Worm (Caenorhabditis elegans) whole organism, L3 larva: ENCODE data around the gene F55C10.4.
"Not testable (repeated sequence)": the region's sequence is repeated elsewhere in the genome, so short reads cannot be mapped to it uniquely, and the experiment has no call there.

ENCODE experiments used
- R02D3.7 ChIP-seq: fragments of 150-350 bp; optimal IDR thresholded peaks from 2 replicates; lab custom pipeline; 2014; ENCODE audit warnings: missing biosample characterization, missing genetic modification characterization
- ZK546.5 ChIP-seq: sonication (generic microtip); optimal IDR thresholded peaks from 2 replicates; lab custom pipeline; 2017; ENCODE audit warnings: missing biosample characterization, missing genetic modification characterization
- aly-2 ChIP-seq: fragments of 150-350 bp; optimal IDR thresholded peaks from 2 replicates; lab custom pipeline; 2014; ENCODE audit warnings: missing biosample characterization, missing genetic modification characterization
- ceh-16 ChIP-seq: sonication (generic microtip); optimal IDR thresholded peaks from 2 replicates; lab custom pipeline; 2017; ENCODE audit warnings: missing biosample characterization, missing genetic modification characterization
- ceh-28 ChIP-seq: fragments of 150-350 bp; optimal IDR thresholded peaks from 2 replicates; lab custom pipeline; 2014; ENCODE audit warnings: missing biosample characterization, missing genetic modification reagents, missing genetic modification characterization
- ceh-9 ChIP-seq: sonication (generic microtip); optimal IDR thresholded peaks from 2 replicates; lab custom pipeline; 2018; ENCODE audit warnings: missing biosample characterization, missing genetic modification characterization
- egl-27 ChIP-seq: sonication (generic microtip); optimal IDR thresholded peaks from 4 replicates; lab custom pipeline; 2017; ENCODE audit warnings: missing biosample characterization, missing genetic modification reagents, missing genetic modification characterization
- egl-5 ChIP-seq: fragments of 150-350 bp; optimal IDR thresholded peaks from 2 replicates; lab custom pipeline; 2017; ENCODE audit warnings: missing biosample characterization, missing genetic modification reagents, missing genetic modification characterization, inconsistent platforms
- elt-1 ChIP-seq: fragments of 150-350 bp; optimal IDR thresholded peaks from 2 replicates; lab custom pipeline; 2014; ENCODE audit warnings: missing biosample characterization, missing genetic modification characterization
- elt-2 ChIP-seq: sonication (generic microtip); optimal IDR thresholded peaks from 2 replicates; lab custom pipeline; 2016; ENCODE audit warnings: missing genetic modification reagents, mild to moderate bottlenecking, missing genetic modification characterization, missing compliant biosample characterization
- elt-3 ChIP-seq, 3 experiments: fragments of 150-350 bp in 1 of 3; sonication (generic microtip) in 2 of 3; optimal IDR thresholded peaks; 2 replicates in 2 of 3; 4 replicates in 1 of 3; lab custom pipeline; 2014 to 2017; ENCODE audit warnings: missing biosample characterization in 3 of 3, missing genetic modification characterization in 3 of 3
- eor-1 ChIP-seq, 2 experiments: fragments of 150-350 bp; optimal IDR thresholded peaks; 2 replicates each; lab custom pipeline; 2014 to 2018; ENCODE audit warnings: missing biosample characterization in 2 of 2, missing genetic modification characterization in 2 of 2
- fkh-2 ChIP-seq: fragments of 150-350 bp; optimal IDR thresholded peaks from 2 replicates; lab custom pipeline; 2014; ENCODE audit warnings: missing biosample characterization, missing genetic modification reagents, missing genetic modification characterization
- fos-1 ChIP-seq: fragments of 150-350 bp; optimal IDR thresholded peaks from 2 replicates; lab custom pipeline; 2014; ENCODE audit warnings: missing biosample characterization, missing genetic modification characterization
- hmg-11 ChIP-seq: sonication (generic microtip); optimal IDR thresholded peaks from 2 replicates; lab custom pipeline; 2016; ENCODE audit warnings: missing genetic modification characterization, missing compliant biosample characterization
- jun-1 ChIP-seq: fragments of 150-350 bp; optimal IDR thresholded peaks from 2 replicates; lab custom pipeline; 2014; ENCODE audit warnings: missing biosample characterization, missing genetic modification reagents, missing genetic modification characterization
- lin-15B ChIP-seq: fragments of 150-350 bp; optimal IDR thresholded peaks from 2 replicates; lab custom pipeline; 2014; ENCODE audit warnings: missing biosample characterization, missing genetic modification characterization
- lin-39 ChIP-seq: fragments of 150-350 bp; optimal IDR thresholded peaks from 2 replicates; lab custom pipeline; 2018; ENCODE audit warnings: missing biosample characterization, missing genetic modification reagents, missing genetic modification characterization
- mdl-1 ChIP-seq: fragments of 150-350 bp; optimal IDR thresholded peaks from 2 replicates; lab custom pipeline; 2014; ENCODE audit warnings: missing biosample characterization, missing genetic modification characterization
- mml-1 ChIP-seq: fragments of 150-350 bp; sonication (generic microtip); optimal IDR thresholded peaks from 3 replicates; lab custom pipeline; 2014; ENCODE audit warnings: missing biosample characterization, missing genetic modification characterization
- nfya-1 ChIP-seq: sonication (generic microtip); optimal IDR thresholded peaks from 2 replicates; lab custom pipeline; 2017; ENCODE audit warnings: missing genetic modification characterization, mild to moderate bottlenecking, missing compliant biosample characterization, antibody characterized with exemption, moderate library complexity; ENCODE audit not compliant: insufficient read depth
- nhr-11 ChIP-seq: fragments of 150-350 bp; optimal IDR thresholded peaks from 2 replicates; lab custom pipeline; 2014; ENCODE audit warnings: missing biosample characterization, missing genetic modification characterization
- nhr-12 ChIP-seq: fragments of 150-350 bp; optimal IDR thresholded peaks from 2 replicates; lab custom pipeline; 2014; ENCODE audit warnings: missing biosample characterization, missing genetic modification characterization
- nhr-23 ChIP-seq: fragments of 150-350 bp; optimal IDR thresholded peaks from 2 replicates; lab custom pipeline; 2014; ENCODE audit warnings: missing biosample characterization, missing genetic modification reagents, missing genetic modification characterization
- nhr-237 ChIP-seq: fragments of 150-350 bp; optimal IDR thresholded peaks from 2 replicates; lab custom pipeline; 2014; ENCODE audit warnings: missing biosample characterization, missing genetic modification characterization
- nhr-25 ChIP-seq: sonication (generic microtip); optimal IDR thresholded peaks from 2 replicates; lab custom pipeline; 2017; ENCODE audit warnings: missing biosample characterization, missing genetic modification characterization
- nhr-28 ChIP-seq: fragments of 150-350 bp; optimal IDR thresholded peaks from 2 replicates; lab custom pipeline; 2014; ENCODE audit warnings: missing biosample characterization, missing genetic modification characterization
- nhr-43 ChIP-seq: sonication (generic microtip); optimal IDR thresholded peaks from 2 replicates; lab custom pipeline; 2016; ENCODE audit warnings: mild to moderate bottlenecking, missing genetic modification characterization, missing compliant biosample characterization; ENCODE audit not compliant: poor library complexity, severe bottlenecking
- nhr-76 ChIP-seq: fragments of 150-350 bp; sonication (generic microtip); optimal IDR thresholded peaks from 5 replicates; lab custom pipeline; 2014; ENCODE audit warnings: missing biosample characterization, missing genetic modification characterization
- nhr-77 ChIP-seq: fragments of 150-350 bp; optimal IDR thresholded peaks from 2 replicates; lab custom pipeline; 2014; ENCODE audit warnings: missing biosample characterization, missing genetic modification characterization
- pha-4 ChIP-seq: fragments of 150-350 bp; optimal IDR thresholded peaks from 2 replicates; lab custom pipeline; 2014; ENCODE audit warnings: missing biosample characterization, missing genetic modification reagents, missing genetic modification characterization
- pqm-1 ChIP-seq: fragments of 150-350 bp; optimal IDR thresholded peaks from 2 replicates; lab custom pipeline; 2017; ENCODE audit warnings: missing biosample characterization, missing genetic modification characterization, inconsistent platforms
- sea-2 ChIP-seq: fragments of 150-350 bp; sonication (generic microtip); optimal IDR thresholded peaks from 4 replicates; lab custom pipeline; 2014; ENCODE audit warnings: missing biosample characterization, missing genetic modification reagents, missing genetic modification characterization
- skn-1 ChIP-seq: fragments of 150-350 bp; optimal IDR thresholded peaks from 2 replicates; lab custom pipeline; 2014; ENCODE audit warnings: missing biosample characterization, missing genetic modification characterization
- snpc-4 ChIP-seq: fragments of 150-350 bp; optimal IDR thresholded peaks from 2 replicates; lab custom pipeline; 2014; ENCODE audit warnings: missing biosample characterization, missing genetic modification characterization
- tbx-2 ChIP-seq: sonication (generic microtip); optimal IDR thresholded peaks from 2 replicates; lab custom pipeline; 2016; ENCODE audit warnings: mild to moderate bottlenecking, missing genetic modification characterization, missing compliant biosample characterization
- unc-39 ChIP-seq: sonication (generic microtip); optimal IDR thresholded peaks from 4 replicates; lab custom pipeline; 2017; ENCODE audit warnings: missing biosample characterization, missing genetic modification characterization
- unc-62 ChIP-seq: fragments of 150-350 bp; sonication (generic microtip); optimal IDR thresholded peaks from 4 replicates; lab custom pipeline; 2014; ENCODE audit warnings: missing biosample characterization, missing genetic modification reagents, missing genetic modification characterization
- zag-1 ChIP-seq: fragments of 150-350 bp; optimal IDR thresholded peaks from 2 replicates; lab custom pipeline; 2014; ENCODE audit warnings: missing biosample characterization, missing genetic modification characterization

Gene F55C10.4

DNA sequence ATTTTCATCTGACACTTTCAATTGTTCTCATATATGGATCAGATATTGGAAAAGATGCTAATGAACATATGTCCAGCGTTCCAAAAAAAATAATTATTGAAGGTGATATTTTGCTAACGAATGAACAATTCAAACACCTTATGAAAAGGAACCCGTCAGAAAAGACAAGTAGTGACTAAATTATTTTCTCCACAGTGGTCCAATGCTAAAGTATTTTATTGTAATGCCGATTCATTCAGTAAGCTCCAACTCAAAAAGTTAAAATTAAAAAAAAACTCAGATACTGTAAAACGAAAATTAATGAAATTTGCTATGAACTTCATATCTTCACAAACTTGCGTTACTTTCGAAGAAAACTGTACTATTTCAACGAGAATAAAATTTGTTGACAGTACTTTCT lies 5.5 kb downstream of the F55C10.4 start, which contains the start of gene nas-16:
TSS of gene nas-16 (plus strand) at position 301 of the 400 bp plus-strand sequence.
- no peak for TF ChIP-seq elt-2 (tag; lab: Kevin White, UChicago)
- TF ChIP-seq nhr-76: no peak
- no peak for TF ChIP-seq lin-15B
- TF ChIP-seq eor-1 (tag; optimal IDR thresholded peaks at IDR 0.05; lab: Kevin White, UChicago): no peak
- no peak for TF ChIP-seq pha-4
- no peak for TF ChIP-seq nhr-11 (tag; lab: Kevin White, UChicago)
- no peak for TF ChIP-seq mdl-1 (tag; lab: Kevin White, UChicago)
- no peak for TF ChIP-seq nhr-77 (tag; lab: Kevin White, UChicago)
- TF ChIP-seq egl-5 (tag; lab: Kevin White, UChicago): no peak

- TF ChIP-seq snpc-4; ZK546.5 (tag; lab: Kevin White, UChicago); lin-39 (tag; lab: Kevin White, UChicago): not testable (repeated sequence)
These were observed 8.5 kb downstream of the F55C10.4 start, which contains the start of gene K03B8.4 for ce11 chrV:11395024-11395423. TSS of gene K03B8.4 (minus strand) at chrV:11395124.

DNA sequence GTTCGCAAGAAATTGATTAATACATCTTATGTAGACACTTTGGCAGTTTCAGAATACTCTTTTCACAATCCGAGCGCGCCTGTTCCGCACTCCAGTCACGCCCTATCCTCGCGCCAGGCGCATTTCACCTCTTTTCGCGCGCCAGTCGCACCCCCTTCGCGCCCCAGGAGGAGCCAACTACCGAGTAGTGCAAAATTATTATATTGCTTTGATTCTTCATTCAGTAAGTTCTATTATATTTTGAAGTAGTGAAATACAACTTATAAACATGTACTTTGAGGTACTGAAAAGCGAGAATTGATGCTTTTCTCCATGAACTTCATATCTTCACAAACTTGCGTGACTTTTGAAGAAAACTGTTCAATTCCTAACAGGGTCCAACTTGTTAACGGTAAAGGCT lies 9.6 kb downstream of the F55C10.4 start, which contains the start of gene nas-18:
TSS of gene nas-18 (plus strand) at position 301 of the 400 bp plus-strand sequence.
- not testable (repeated sequence) for TF ChIP-seq egl-27 (tag; lab: Kevin White, UChicago); fos-1 (tag; lab: Kevin White, UChicago); lin-15B

ce11 chrV:11398616-11399015 lies 12.1 kb downstream of the F55C10.4 start, which contains the start of gene nas-17:
TSS of gene nas-17 (plus strand) at chrV:11398916.
- TF ChIP-seq nhr-43 (no peak), elt-2 (tag; lab: Kevin White, UChicago) (no peak), zag-1 (tag; lab: Kevin White, UChicago) (no peak), mdl-1 (tag; lab: Kevin White, UChicago) (no peak), unc-62 (no peak), nhr-12 (tag; lab: Kevin White, UChicago) (no peak), tbx-2 (tag; lab: Kevin White, UChicago) (no peak), skn-1 (no peak), ceh-9 (no peak), jun-1 (no peak), nhr-76 (no peak), ceh-28 (tag; lab: Kevin White, UChicago) (no peak)

DNA sequence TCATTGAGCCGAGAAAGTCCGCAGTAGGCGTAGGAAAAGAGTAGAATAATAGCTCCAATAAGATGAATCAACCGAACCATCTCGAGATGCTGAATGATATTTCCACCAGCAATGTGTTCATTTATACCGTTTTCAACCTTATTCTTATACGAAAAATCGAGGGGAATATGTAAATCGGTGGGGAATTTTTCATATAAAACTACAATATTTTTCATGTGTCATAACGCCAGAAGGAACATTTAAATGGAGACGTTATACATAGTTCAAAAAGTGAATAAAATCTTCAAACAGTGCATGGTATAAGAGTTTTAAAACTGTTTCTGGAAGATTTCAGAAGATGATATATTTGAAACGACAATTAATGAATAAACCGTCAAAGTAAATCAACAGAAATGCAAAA lies 16.1 kb downstream of the F55C10.4 start, which contains the start of gene nas-19:
TSS of gene nas-19 (minus strand) at position 101 of the 400 bp plus-strand sequence.
- TF ChIP-seq nhr-76 (no peak), elt-1 (tag; lab: Kevin White, UChicago) (no peak), nhr-23 (tag; lab: Kevin White, UChicago) (no peak), nhr-237 (tag; lab: Kevin White, UChicago) (no peak), ceh-16 (no peak), pqm-1 (no peak), skn-1 (no peak), egl-27 (tag; lab: Kevin White, UChicago) (no peak), sea-2 (no peak), mml-1 (tag; lab: Kevin White, UChicago) (no peak), hmg-11 (tag; lab: Kevin White, UChicago) (no peak), nfya-1 (no peak), nhr-12 (tag; lab: Kevin White, UChicago) (no peak), egl-5 (tag; lab: Kevin White, UChicago) (no peak), lin-15B (no peak), lin-39 (tag; lab: Kevin White, UChicago) (no peak), snpc-4 (no peak), jun-1 (no peak), eor-1 (tag; optimal IDR thresholded peaks at IDR 0.05; lab: Kevin White, UChicago) (no peak)

- TF ChIP-seq elt-3 (tag; optimal IDR thresholded peaks at IDR 0.05; lab: Kevin White, UChicago): no peak
- TF ChIP-seq tbx-2 (tag; lab: Kevin White, UChicago): no peak
- TF ChIP-seq jun-1: no peak
- TF ChIP-seq R02D3.7 (tag; lab: Kevin White, UChicago): no peak
- TF ChIP-seq nhr-28 (tag; lab: Kevin White, UChicago): no peak
- no peak for TF ChIP-seq aly-2 (tag; lab: Kevin White, UChicago)
- peak; percentile 81 for TF ChIP-seq elt-2 (tag; lab: Kevin White, UChicago)
- TF ChIP-seq pha-4: no peak
- no peak for TF ChIP-seq nfya-1
- TF ChIP-seq fkh-2: no peak
- peak; percentile 76 for TF ChIP-seq pqm-1
- TF ChIP-seq nhr-25 (tag; lab: Kevin White, UChicago): no peak
- TF ChIP-seq fos-1 (tag; lab: Kevin White, UChicago): no peak
- no peak for TF ChIP-seq eor-1 (tag; optimal IDR thresholded peaks at IDR 0.05; lab: Kevin White, UChicago)
- TF ChIP-seq lin-39 (tag; lab: Kevin White, UChicago): no peak
- TF ChIP-seq unc-39: no peak
These were observed 16.5 kb downstream of the F55C10.4 start for ce11 chrV:11403059-11403458.
